Worm (Caenorhabditis elegans) whole organism, L3 larva: Measurements from ENCODE around the gene BE10.3.

Source experiments
- ama-1 ChIP-seq: fragments of 150-350 bp; optimal IDR thresholded peaks from 2 replicates; lab custom pipeline; 2018
- jun-1 ChIP-seq: fragments of 150-350 bp; optimal IDR thresholded peaks from 2 replicates; lab custom pipeline; 2014; ENCODE audit warnings: missing biosample characterization, missing genetic modification reagents, missing genetic modification characterization
- mdl-1 ChIP-seq: fragments of 150-350 bp; optimal IDR thresholded peaks from 2 replicates; lab custom pipeline; 2014; ENCODE audit warnings: missing biosample characterization, missing genetic modification characterization
- nhr-25 ChIP-seq: sonication (generic microtip); optimal IDR thresholded peaks from 2 replicates; lab custom pipeline; 2017; ENCODE audit warnings: missing biosample characterization, missing genetic modification characterization

DNA sequence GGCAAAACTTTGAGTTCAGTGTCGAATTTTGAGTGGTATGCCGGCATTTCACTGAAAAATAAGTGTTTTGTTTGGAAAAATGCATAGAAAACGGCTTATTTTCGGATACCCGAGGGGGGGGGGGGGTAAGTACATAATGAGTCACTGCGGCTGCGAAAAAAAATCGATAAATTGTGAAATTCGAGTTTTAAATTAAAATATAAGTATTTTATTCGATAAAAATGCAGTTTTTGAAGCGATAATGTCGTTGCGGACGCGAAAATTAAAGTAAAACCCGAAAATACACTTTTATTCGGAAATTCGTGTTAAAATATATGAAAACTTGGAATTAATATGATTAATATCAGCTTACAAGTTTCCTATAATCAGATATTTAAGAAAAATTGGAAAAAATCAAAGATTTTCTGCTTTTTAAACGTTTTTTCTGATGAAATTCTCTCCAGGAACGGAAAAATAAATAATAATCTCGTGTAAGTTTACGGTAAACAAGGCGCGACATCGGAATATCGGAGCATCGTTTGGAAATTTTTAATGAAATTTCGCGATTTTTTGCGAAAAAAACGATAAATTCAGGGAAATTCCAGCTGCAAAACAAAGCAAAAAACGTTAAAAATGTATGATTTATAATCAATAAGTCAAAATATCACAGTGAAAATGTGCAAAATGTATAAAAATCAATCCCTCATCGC, 10.4 kb downstream of the BE10.3 start, which contains the start of gene arx-5:
- TF ChIP-seq mdl-1 (tag; lab: Kevin White, UChicago): no peak
- no peak for TF ChIP-seq nhr-25 (tag; lab: Kevin White, UChicago)
- TF ChIP-seq jun-1 (tag; lab: Kevin White, UChicago): no peak
- no peak for TF ChIP-seq ama-1 (lab: Kevin White, UChicago)
